Worm (Caenorhabditis elegans) whole organism, L2 larva: Measurements from ENCODE around the gene pqe-1.
A peak's percentile ranks its signal among the peaks of the same experiment; 100 is the strongest.

ENCODE experiments used
- C34F6.9 ChIP-seq: fragments of 150-350 bp; optimal IDR thresholded peaks from 2 replicates; lab custom pipeline; 2014; ENCODE audit warnings: missing biosample characterization, missing genetic modification characterization
- F13H6.1 ChIP-seq: sonication (generic microtip); optimal IDR thresholded peaks from 2 replicates; lab custom pipeline; 2016; ENCODE audit warnings: missing genetic modification characterization, missing compliant biosample characterization
- R02D3.7 ChIP-seq: fragments of 150-350 bp; optimal IDR thresholded peaks from 2 replicates; lab custom pipeline; 2014; ENCODE audit warnings: missing biosample characterization, missing genetic modification characterization
- Y55F3AM.14 ChIP-seq: fragments of 200-800 bp; sonication (Bioruptor generic); optimal IDR thresholded peaks from 2 replicates; lab custom pipeline; 2018; ENCODE audit warnings: mild to moderate bottlenecking, missing genetic modification characterization, missing compliant biosample characterization
- alr-1 ChIP-seq: fragments of 150-350 bp; optimal IDR thresholded peaks from 2 replicates; lab custom pipeline; 2014; ENCODE audit warnings: missing biosample characterization, missing genetic modification characterization
- aly-2 ChIP-seq: fragments of 150-350 bp; optimal IDR thresholded peaks from 2 replicates; lab custom pipeline; 2014; ENCODE audit warnings: missing biosample characterization, missing genetic modification characterization
- ama-1 ChIP-seq: fragments of 150-350 bp; optimal IDR thresholded peaks from 2 replicates; lab custom pipeline; 2018; ENCODE audit warnings: inconsistent platforms
- blmp-1 ChIP-seq: sonication (generic microtip); optimal IDR thresholded peaks from 2 replicates; lab custom pipeline; 2017; ENCODE audit warnings: missing genetic modification characterization, mild to moderate bottlenecking, missing compliant biosample characterization, antibody characterized with exemption, moderate library complexity; ENCODE audit not compliant: insufficient read depth
- ceh-16 ChIP-seq: fragments of 150-350 bp; optimal IDR thresholded peaks from 2 replicates; lab custom pipeline; 2014; ENCODE audit warnings: missing biosample characterization, missing genetic modification characterization
- ceh-82 ChIP-seq: fragments of 150-350 bp; optimal IDR thresholded peaks from 2 replicates; lab custom pipeline; 2014; ENCODE audit warnings: missing biosample characterization, missing genetic modification characterization
- crh-2 ChIP-seq: sonication (generic microtip); optimal IDR thresholded peaks from 2 replicates; lab custom pipeline; 2017; ENCODE audit warnings: missing biosample characterization, missing genetic modification characterization
- dmd-4 ChIP-seq: sonication (generic microtip); optimal IDR thresholded peaks from 2 replicates; lab custom pipeline; 2017; ENCODE audit warnings: missing biosample characterization, missing genetic modification characterization
- egl-27 ChIP-seq: sonication (generic microtip); optimal IDR thresholded peaks from 3 replicates; lab custom pipeline; 2017; ENCODE audit warnings: missing biosample characterization, missing genetic modification reagents, missing genetic modification characterization
- elt-1 ChIP-seq: fragments of 150-350 bp; optimal IDR thresholded peaks from 2 replicates; lab custom pipeline; 2014; ENCODE audit warnings: missing biosample characterization, missing genetic modification characterization
- elt-3 ChIP-seq: sonication (generic microtip); optimal IDR thresholded peaks from 2 replicates; lab custom pipeline; 2017; ENCODE audit warnings: missing biosample characterization, missing genetic modification characterization
- gmeb-1 ChIP-seq: fragments of 150-350 bp; optimal IDR thresholded peaks from 2 replicates; lab custom pipeline; 2014; ENCODE audit warnings: missing biosample characterization, missing genetic modification characterization
- lin-11 ChIP-seq: fragments of 150-350 bp; sonication (generic microtip); optimal IDR thresholded peaks from 2 replicates; lab custom pipeline; 2014; ENCODE audit warnings: missing biosample characterization, missing genetic modification characterization, inconsistent platforms, mixed read lengths
- lin-13 ChIP-seq: fragments of 150-350 bp; optimal IDR thresholded peaks from 2 replicates; lab custom pipeline; 2014; ENCODE audit warnings: missing biosample characterization, missing genetic modification reagents, missing genetic modification characterization
- lin-39 ChIP-seq: fragments of 150-350 bp; optimal IDR thresholded peaks from 2 replicates; lab custom pipeline; 2014; ENCODE audit warnings: missing biosample characterization, missing genetic modification reagents, missing genetic modification characterization
- lsy-2 ChIP-seq, 2 experiments: fragments of 150-350 bp in 1 of 2; sonication (generic microtip) in 1 of 2; optimal IDR thresholded peaks; 2 replicates each; lab custom pipeline; 2014 to 2017; ENCODE audit warnings: missing biosample characterization in 2 of 2, missing genetic modification characterization in 2 of 2
- mab-5 ChIP-seq: fragments of 150-350 bp; optimal IDR thresholded peaks from 2 replicates; lab custom pipeline; 2014; ENCODE audit warnings: missing biosample characterization, missing genetic modification characterization
- nhr-12 ChIP-seq: fragments of 150-350 bp; optimal IDR thresholded peaks from 2 replicates; lab custom pipeline; 2014; ENCODE audit warnings: missing biosample characterization, missing genetic modification characterization
- nhr-129 ChIP-seq: fragments of 150-350 bp; optimal IDR thresholded peaks from 2 replicates; lab custom pipeline; 2014; ENCODE audit warnings: missing biosample characterization, missing genetic modification characterization
- nhr-21 ChIP-seq: fragments of 150-350 bp; optimal IDR thresholded peaks from 2 replicates; lab custom pipeline; 2014; ENCODE audit warnings: missing biosample characterization, missing genetic modification characterization
- nhr-237 ChIP-seq: fragments of 150-350 bp; optimal IDR thresholded peaks from 2 replicates; lab custom pipeline; 2014; ENCODE audit warnings: missing biosample characterization, missing genetic modification characterization
- nhr-25 ChIP-seq: fragments of 150-350 bp; sonication (generic microtip); optimal IDR thresholded peaks from 3 replicates; lab custom pipeline; 2014; ENCODE audit warnings: missing biosample characterization, missing genetic modification characterization
- nhr-6 ChIP-seq: fragments of 150-350 bp; optimal IDR thresholded peaks from 2 replicates; lab custom pipeline; 2014; ENCODE audit warnings: missing biosample characterization, missing genetic modification characterization
- nhr-77 ChIP-seq: fragments of 150-350 bp; optimal IDR thresholded peaks from 2 replicates; lab custom pipeline; 2014; ENCODE audit warnings: missing biosample characterization, missing genetic modification characterization
- peb-1 ChIP-seq: fragments of 150-350 bp; optimal IDR thresholded peaks from 2 replicates; lab custom pipeline; 2014; ENCODE audit warnings: missing biosample characterization, missing genetic modification characterization
- sem-4 ChIP-seq: fragments of 150-350 bp; optimal IDR thresholded peaks from 2 replicates; lab custom pipeline; 2014; ENCODE audit warnings: missing biosample characterization, missing genetic modification reagents, missing genetic modification characterization
- skn-1 ChIP-seq: sonication (generic microtip); optimal IDR thresholded peaks from 2 replicates; lab custom pipeline; 2017; ENCODE audit warnings: missing biosample characterization, missing genetic modification characterization
- sma-3 ChIP-seq: sonication (generic microtip); optimal IDR thresholded peaks from 2 replicates; lab custom pipeline; 2016; ENCODE audit warnings: missing genetic modification reagents, missing genetic modification characterization, missing compliant biosample characterization
- sma-9 ChIP-seq, 2 experiments: fragments of 150-350 bp in 1 of 2; sonication (generic microtip) in 1 of 2; optimal IDR thresholded peaks; 2 replicates each; lab custom pipeline; 2014 to 2016; ENCODE audit warnings: missing genetic modification characterization in 2 of 2, mild to moderate bottlenecking in 1 of 2, missing biosample characterization in 1 of 2, missing compliant biosample characterization in 1 of 2, missing genetic modification reagents in 1 of 2, moderate library complexity in 1 of 2
- unc-39 ChIP-seq: fragments of 150-350 bp; optimal IDR thresholded peaks from 2 replicates; lab custom pipeline; 2014; ENCODE audit warnings: missing biosample characterization, missing genetic modification characterization
- unc-55 ChIP-seq: fragments of 150-350 bp; sonication (generic microtip); optimal IDR thresholded peaks from 3 replicates; lab custom pipeline; 2014; ENCODE audit warnings: missing biosample characterization, missing genetic modification reagents, missing genetic modification characterization
- ztf-11 ChIP-seq: sonication (generic microtip); optimal IDR thresholded peaks from 2 replicates; lab custom pipeline; 2017; ENCODE audit warnings: missing biosample characterization, missing genetic modification characterization
- ztf-4 ChIP-seq: fragments of 150-350 bp; optimal IDR thresholded peaks from 2 replicates; lab custom pipeline; 2014; ENCODE audit warnings: missing biosample characterization, missing genetic modification characterization

The pqe-1 gene

ce11 chrIII:5277740-5278139, 33.3 kb upstream of the pqe-1 start, which contains the start of gene clk-1:
TSS of gene clk-1 (plus strand) at chrIII:5277894.
- TF ChIP-seq alr-1 (tag; lab: Kevin White, UChicago): no peak
- TF ChIP-seq ceh-82 (tag; lab: Kevin White, UChicago): no peak
- TF ChIP-seq lin-11 (tag; lab: Kevin White, UChicago): no peak
- TF ChIP-seq C34F6.9 (tag; lab: Kevin White, UChicago): no peak
- no peak for TF ChIP-seq F13H6.1 (tag; lab: Kevin White, UChicago)
- no peak for TF ChIP-seq peb-1 (tag; lab: Kevin White, UChicago)

DNA sequence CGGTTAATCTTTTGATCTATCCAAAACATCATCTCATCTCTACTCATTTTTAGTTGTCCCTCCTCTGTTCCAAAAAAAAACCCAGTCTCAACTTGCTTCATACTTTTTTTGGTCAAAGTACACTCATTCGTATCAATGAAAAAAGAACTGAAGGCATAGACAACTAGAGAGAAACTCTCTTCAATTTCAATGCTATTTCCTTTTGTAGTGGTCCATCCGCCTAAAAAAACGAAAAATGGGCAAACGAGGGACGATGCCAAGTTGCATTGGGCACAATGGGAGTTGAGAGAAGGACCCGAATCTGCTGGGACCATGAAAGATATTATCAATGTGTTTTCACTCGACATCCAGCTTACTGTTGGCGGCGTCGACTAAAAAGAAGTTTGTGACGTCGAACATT, 30.8 kb upstream of the pqe-1 start:
- TF ChIP-seq lin-11 (tag; lab: Kevin White, UChicago) (no peak), nhr-25 (no peak), C34F6.9 (tag; lab: Kevin White, UChicago) (peak; percentile 31), sem-4 (no peak), lsy-2 (tag; optimal IDR thresholded peaks at IDR 0.05; lab: Kevin White, UChicago) (peak in 1 of 2 experiments; percentile 46), blmp-1 (tag; lab: Kevin White, UChicago) (no peak), F13H6.1 (tag; lab: Kevin White, UChicago) (no peak), crh-2 (tag; lab: Kevin White, UChicago) (peak; percentile 17), nhr-129 (peak; percentile 43), egl-27 (tag; lab: Kevin White, UChicago) (peak; percentile 34), nhr-6 (no peak), sma-9 (GFP tag; optimal IDR thresholded peaks at IDR 0.05; lab: Kevin White, UChicago) (peak; percentile 14), sma-9 (tag; optimal IDR thresholded peaks at IDR 0.05; lab: Kevin White, UChicago) (no peak), elt-3 (tag; lab: Kevin White, UChicago) (no peak), unc-55 (GFP tag; lab: Kevin White, UChicago) (peak; percentile 14), ztf-11 (tag; lab: Kevin White, UChicago) (no peak)

DNA sequence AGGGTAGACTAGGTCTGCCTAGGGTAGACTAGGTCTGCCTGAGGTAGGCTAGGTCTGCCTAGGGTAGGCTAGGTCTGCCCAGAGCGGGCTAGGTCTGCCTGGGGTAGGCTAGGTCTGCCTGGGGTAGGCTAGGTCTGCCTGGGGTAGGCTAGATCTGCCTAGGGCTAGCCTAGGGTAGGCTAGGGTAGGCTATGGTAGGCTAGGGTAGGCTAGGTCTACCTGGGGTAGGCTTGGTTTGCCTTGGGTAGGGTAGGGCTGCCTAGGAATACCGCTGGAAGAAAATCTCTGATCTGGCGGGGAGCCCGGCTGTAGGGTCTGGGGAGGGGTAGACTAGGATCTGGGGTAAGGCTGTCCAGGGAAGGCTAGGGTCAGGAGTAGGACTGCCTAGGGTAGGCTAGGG, 25.6 kb upstream of the pqe-1 start:
- TF ChIP-seq Y55F3AM.14 (GFP tag; lab: Kevin White, UChicago): no peak
- TF ChIP-seq nhr-77 (tag; lab: Kevin White, UChicago): no peak
- TF ChIP-seq nhr-21: no peak
- TF ChIP-seq elt-3 (tag; lab: Kevin White, UChicago): no peak
- TF ChIP-seq nhr-12 (tag; lab: Kevin White, UChicago): no peak
- no peak for TF ChIP-seq sem-4
- TF ChIP-seq dmd-4 (tag; lab: Kevin White, UChicago): no peak
- TF ChIP-seq, all 48 proteins: peak for 0

DNA sequence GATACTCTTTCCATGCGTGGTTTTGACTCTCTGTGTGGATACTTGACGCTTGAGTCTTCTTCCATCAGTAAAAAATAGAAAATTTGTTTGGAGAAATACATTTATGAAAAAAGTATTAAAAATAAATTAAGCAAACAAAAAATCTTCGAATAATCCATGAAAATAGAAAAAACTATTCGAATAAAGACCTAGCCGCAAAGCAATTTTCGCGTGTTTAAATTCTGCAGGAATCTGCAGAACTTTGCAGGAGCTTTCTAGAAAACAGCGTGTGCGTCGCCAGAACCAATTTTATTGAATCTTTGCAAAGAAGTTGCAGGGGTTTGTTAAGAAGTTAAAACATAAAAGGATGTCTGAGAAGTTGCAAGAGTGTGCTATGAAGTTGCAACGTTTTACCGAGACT, 24.8 kb upstream of the pqe-1 start, which contains the start of gene ZC395.11:
TSS of gene ZC395.11 (minus strand) at position 101 of the 400 bp plus-strand sequence.
- no peak for TF ChIP-seq Y55F3AM.14 (GFP tag; lab: Kevin White, UChicago)
- TF ChIP-seq ztf-4: no peak
- no peak for TF ChIP-seq nhr-6
- TF ChIP-seq elt-3 (tag; lab: Kevin White, UChicago): no peak

DNA sequence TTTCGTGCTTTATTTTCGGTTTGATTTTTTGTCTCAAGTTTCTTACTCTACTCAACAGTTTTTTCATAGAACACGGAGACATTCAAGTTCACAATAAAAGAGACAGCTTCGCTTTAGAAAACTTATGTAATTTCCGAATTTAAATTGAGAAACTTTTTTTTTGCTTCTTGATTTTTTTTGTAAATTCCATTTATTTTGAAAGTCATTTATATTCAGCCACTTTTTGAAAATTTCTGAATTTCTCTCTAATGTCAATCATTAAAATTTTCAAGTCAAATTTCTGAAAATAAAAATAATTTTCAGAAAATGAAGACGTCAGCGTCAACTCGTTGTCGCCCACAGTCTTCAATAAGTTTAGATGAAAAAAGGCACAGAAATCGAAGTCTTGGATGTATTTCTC, 23.2 kb upstream of the pqe-1 start, which contains the start of gene T15B12.1:
TSS of gene T15B12.1 (plus strand) at position 301 of the 400 bp plus-strand sequence.
- no peak for TF ChIP-seq ama-1 (lab: Kevin White, UChicago)
- TF ChIP-seq dmd-4 (tag; lab: Kevin White, UChicago): no peak
- no peak for TF ChIP-seq Y55F3AM.14 (GFP tag; lab: Kevin White, UChicago)
- no peak for TF ChIP-seq C34F6.9 (tag; lab: Kevin White, UChicago)
- no peak for TF ChIP-seq alr-1 (tag; lab: Kevin White, UChicago)
- TF ChIP-seq nhr-237 (tag; lab: Kevin White, UChicago): no peak
- TF ChIP-seq gmeb-1: no peak
- no peak for TF ChIP-seq sma-3 (GFP tag; lab: Kevin White, UChicago)
- TF ChIP-seq ceh-16: no peak
- no peak for TF ChIP-seq nhr-25
- TF ChIP-seq egl-27 (tag; lab: Kevin White, UChicago): no peak
- no peak for TF ChIP-seq aly-2 (tag; lab: Kevin White, UChicago)

ce11 chrIII:5290230-5290629, 20.8 kb upstream of the pqe-1 start:
- TF ChIP-seq lin-39 (tag; lab: Kevin White, UChicago) (no peak), skn-1 (tag; lab: Kevin White, UChicago) (no peak), nhr-12 (tag; lab: Kevin White, UChicago) (no peak), sem-4 (no peak), R02D3.7 (no peak), elt-3 (tag; lab: Kevin White, UChicago) (no peak), nhr-21 (no peak), mab-5 (tag; lab: Kevin White, UChicago) (no peak), unc-39 (tag; lab: Kevin White, UChicago) (no peak), lin-13 (GFP tag; lab: Kevin White, UChicago) (no peak), elt-1 (tag; lab: Kevin White, UChicago) (no peak), ceh-16 (no peak), unc-55 (GFP tag; lab: Kevin White, UChicago) (no peak), crh-2 (tag; lab: Kevin White, UChicago) (no peak), dmd-4 (tag; lab: Kevin White, UChicago) (no peak), C34F6.9 (tag; lab: Kevin White, UChicago) (no peak), sma-9 (GFP tag; optimal IDR thresholded peaks at IDR 0.05; lab: Kevin White, UChicago) (no peak), sma-9 (tag; optimal IDR thresholded peaks at IDR 0.05; lab: Kevin White, UChicago) (no peak), nhr-237 (tag; lab: Kevin White, UChicago) (no peak)
